Worm (Caenorhabditis elegans): ENCODE results near the gene btf-1.

btf-1 gene

ce11 chrII:13193563-13194103 is 6.3 kb upstream of the btf-1 start:
- no peak for TF ChIP-seq zfh-2 (GFP tag; conservative IDR thresholded peaks at IDR 0.05)
- no peak for TF ChIP-seq F22D6.2 (tag; optimal IDR thresholded peaks at IDR 0.05)
- TF ChIP-seq cebp-1 (GFP tag; IDR thresholded peaks at IDR 0.05): no peak
- peak; percentile 60 for TF ChIP-seq cebp-1 (tag; optimal IDR thresholded peaks at IDR 0.05)
- no peak for TF ChIP-seq Y67H2A.10 (GFP tag; conservative IDR thresholded peaks at IDR 0.05)

DNA sequence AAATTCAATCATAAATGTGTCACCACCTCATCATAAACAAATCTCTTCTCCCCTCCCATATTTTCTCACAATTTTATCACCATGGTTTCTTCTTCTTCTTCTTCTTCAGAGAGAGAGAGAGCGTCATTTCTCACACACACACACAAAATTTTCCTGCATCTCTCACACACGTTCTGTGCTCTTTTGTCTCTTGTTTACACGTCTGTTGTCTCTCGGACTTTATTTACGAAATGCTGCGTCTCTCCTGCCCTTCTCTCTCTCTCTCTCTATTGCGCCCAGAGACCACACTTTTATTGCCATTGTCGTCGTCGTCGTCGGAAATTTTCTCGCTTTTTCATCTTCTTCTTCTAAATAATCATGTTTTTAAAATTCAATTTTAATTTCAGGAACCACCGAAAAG is 4.8 kb upstream of the btf-1 start, which contains the start of gene lec-1:
Gene lec-1 (plus strand): TSS at position 387 of the 400 bp plus-strand sequence.
- TF ChIP-seq nhr-80 (tag; optimal IDR thresholded peaks at IDR 0.05) (peak; percentile 77), lin-54 (GFP tag; optimal IDR thresholded peaks at IDR 0.05) (peak; percentile 1), snpc-4 (GFP tag; optimal IDR thresholded peaks at IDR 0.05) (no peak), snpc-4 (tag; optimal IDR thresholded peaks at IDR 0.05) (peak in 2 of 4 experiments; percentile 0 to 8), pha-4 (tag; optimal IDR thresholded peaks at IDR 0.05) (peak; percentile 41), cebp-1 (GFP tag; IDR thresholded peaks at IDR 0.05) (no peak), cebp-1 (tag; optimal IDR thresholded peaks at IDR 0.05) (peak; percentile 55), K12H6.12 (tag; optimal IDR thresholded peaks at IDR 0.05) (peak; percentile 24), dox-1 (GFP tag; IDR thresholded peaks at IDR 0.05) (peak; percentile 55; the same call in 1 of the 2 replicates), T26A5.8 (tag; optimal IDR thresholded peaks at IDR 0.05) (no peak), lin-40 (tag; optimal IDR thresholded peaks at IDR 0.05) (peak; percentile 45), egl-44 (GFP tag; IDR thresholded peaks at IDR 0.05) (no peak), ztf-18 (tag; optimal IDR thresholded peaks at IDR 0.05) (no peak), hmg-1.2 (GFP tag; IDR thresholded peaks at IDR 0.05) (peak; percentile 79; the same call in 1 of the 2 replicates), let-607 (tag; optimal IDR thresholded peaks at IDR 0.05) (peak in 1 of 2 experiments; percentile 6), ZK185.1 (tag; optimal IDR thresholded peaks at IDR 0.05; ENCODE audit: poor library complexity, severe bottlenecking) (peak; percentile 12), lin-35 (GFP tag; optimal IDR thresholded peaks at IDR 0.05) (peak in 1 of 3 experiments; percentile 16)

- TF ChIP-seq snpc-1.1 (tag; optimal IDR thresholded peaks at IDR 0.05; ENCODE audit: insufficient read depth): peak; percentile 3
- no peak for TF ChIP-seq F39B2.1 (GFP tag; IDR thresholded peaks at IDR 0.05)
- TF ChIP-seq mel-28 (tag; optimal IDR thresholded peaks at IDR 0.05; ENCODE audit: borderline replicate concordance): no peak
- 0 out of 2 replicates have a peak, but pooled peaks have one; percentile 7 for TF ChIP-seq Y53G8AR.9 (GFP tag; conservative IDR thresholded peaks at IDR 0.05)
Observed at ce11 chrII:13195706-13196417, 4.1 kb upstream of the btf-1 start.

- TF ChIP-seq hmg-1.2 (GFP tag; IDR thresholded peaks at IDR 0.05) (peak; percentile 69; the same call in 1 of the 2 replicates), lin-40 (tag; optimal IDR thresholded peaks at IDR 0.05) (no peak), lin-54 (GFP tag; optimal IDR thresholded peaks at IDR 0.05) (peak; percentile 8), F55B11.4 (tag; optimal IDR thresholded peaks at IDR 0.05; ENCODE audit: borderline replicate concordance, insufficient read depth) (no peak), ekl-4 (GFP tag; IDR thresholded peaks at IDR 0.05) (no peak), unc-130 (GFP tag; optimal IDR thresholded peaks at IDR 0.05) (no peak), madf-3 (GFP tag; IDR thresholded peaks at IDR 0.05) (0 out of 2 replicates have a peak, but pooled peaks have one; percentile 35), madf-6 (GFP tag; IDR thresholded peaks at IDR 0.05) (no peak), ztf-6 (GFP tag; IDR thresholded peaks at IDR 0.05) (no peak), K12H6.12 (tag; optimal IDR thresholded peaks at IDR 0.05) (peak; percentile 42), cebp-1 (GFP tag; IDR thresholded peaks at IDR 0.05) (no peak), cebp-1 (tag; optimal IDR thresholded peaks at IDR 0.05) (peak; percentile 40), zfh-2 (GFP tag; conservative IDR thresholded peaks at IDR 0.05) (peak; percentile 47; the same call in 1 of the 2 replicates)
Observed at ce11 chrII:13196689-13197280, 3.2 kb upstream of the btf-1 start.
